Fruit fly (Drosophila melanogaster) whole organism, pupa: ENCODE data around the gene Cby.

Experiments used
- CG10348 ChIP-seq: fragments of 200-800 bp; sonication (Bioruptor generic); IDR thresholded peaks from 2 replicates; pipeline ENCODE4 v1.3.6; 2022; ENCODE audit warnings: missing biosample characterization, missing genetic modification characterization
- CG12605 ChIP-seq: fragments of 200-800 bp; sonication (Bioruptor generic); IDR thresholded peaks from 2 replicates; pipeline ENCODE4 v1.3.6; 2022; ENCODE audit warnings: missing biosample characterization, missing genetic modification characterization
- CG13204 ChIP-seq: fragments of 200-800 bp; sonication (Bioruptor generic); optimal IDR thresholded peaks from 2 replicates; lab custom pipeline; 2018; ENCODE audit warnings: missing biosample characterization, mild to moderate bottlenecking, missing genetic modification characterization, moderate library complexity
- CG14655 ChIP-seq: fragments of 200-800 bp; sonication (Bioruptor generic); optimal IDR thresholded peaks from 3 replicates; lab custom pipeline; 2017; ENCODE audit warnings: mild to moderate bottlenecking, missing biosample characterization, missing genetic modification reagents, missing genetic modification characterization
- CG15710 ChIP-seq: fragments of 200-800 bp; sonication (Bioruptor generic); optimal IDR thresholded peaks from 2 replicates; lab custom pipeline; 2018; ENCODE audit warnings: missing biosample characterization, mild to moderate bottlenecking, missing genetic modification characterization, moderate library complexity
- CG17806 ChIP-seq: fragments of 200-800 bp; sonication (Bioruptor generic); optimal IDR thresholded peaks from 2 replicates; lab custom pipeline; 2018; ENCODE audit warnings: missing biosample characterization, mild to moderate bottlenecking, missing genetic modification characterization, moderate library complexity
- CG32121 ChIP-seq: fragments of 200-800 bp; sonication (Bioruptor generic); IDR thresholded peaks from 2 replicates; pipeline ENCODE4 v1.3.6; 2022; ENCODE audit warnings: missing biosample characterization, missing genetic modification characterization
- CG34367 ChIP-seq: fragments of 200-800 bp; sonication (Bioruptor generic); optimal IDR thresholded peaks from 2 replicates; lab custom pipeline; 2018; ENCODE audit warnings: missing biosample characterization, mild to moderate bottlenecking, missing genetic modification characterization
- CG4496 ChIP-seq: fragments of 200-800 bp; sonication (Bioruptor generic); IDR thresholded peaks from 3 replicates; pipeline ENCODE4 v1.3.6; 2022; ENCODE audit warnings: missing biosample characterization, missing genetic modification characterization
- CG8159 ChIP-seq: fragments of 200-800 bp; sonication (Bioruptor generic); optimal IDR thresholded peaks from 3 replicates; lab custom pipeline; 2018; ENCODE audit warnings: missing biosample characterization, mild to moderate bottlenecking, missing genetic modification characterization, moderate library complexity
- CG8301 ChIP-seq: fragments of 200-800 bp; sonication (Bioruptor generic); optimal IDR thresholded peaks from 2 replicates; lab custom pipeline; 2018; ENCODE audit warnings: missing biosample characterization, mild to moderate bottlenecking, missing genetic modification characterization
- CG9948 ChIP-seq: fragments of 200-800 bp; sonication (Bioruptor generic); optimal IDR thresholded peaks from 2 replicates; lab custom pipeline; 2018; ENCODE audit warnings: missing biosample characterization, mild to moderate bottlenecking, missing genetic modification characterization, moderate library complexity
- D1 ChIP-seq: fragments of 200-800 bp; sonication (Bioruptor generic); optimal IDR thresholded peaks from 2 replicates; lab custom pipeline; 2018; ENCODE audit warnings: missing biosample characterization, mild to moderate bottlenecking, missing genetic modification characterization, moderate library complexity
- EcR ChIP-seq: fragments of 200-800 bp; sonication (Bioruptor generic); optimal IDR thresholded peaks from 3 replicates; lab custom pipeline; 2019; ENCODE audit warnings: missing biosample characterization, missing genetic modification characterization, mild to moderate bottlenecking, moderate library complexity, missing genetic modification reagents
- Ets98B ChIP-seq: fragments of 200-800 bp; sonication (Bioruptor generic); IDR thresholded peaks from 2 replicates; pipeline ENCODE4 v1.3.6; 2022; ENCODE audit warnings: missing biosample characterization, missing genetic modification characterization
- Pif1A ChIP-seq: fragments of 200-800 bp; sonication (Bioruptor generic); optimal IDR thresholded peaks from 3 replicates; lab custom pipeline; 2016; ENCODE audit warnings: missing biosample characterization, missing genetic modification characterization
- Pif1B ChIP-seq: fragments of 200-800 bp; sonication (Bioruptor generic); optimal IDR thresholded peaks from 3 replicates; lab custom pipeline; 2016; ENCODE audit warnings: missing biosample characterization, missing genetic modification characterization
- Snoo ChIP-seq: fragments of 200-800 bp; sonication (Bioruptor generic); optimal IDR thresholded peaks from 3 replicates; lab custom pipeline; 2017; ENCODE audit warnings: missing biosample characterization, mild to moderate bottlenecking, missing genetic modification characterization, inconsistent platforms
- fd96Ca ChIP-seq: fragments of 200-800 bp; sonication (Bioruptor generic); IDR thresholded peaks from 3 replicates; pipeline ENCODE4 v1.3.6; 2022; ENCODE audit warnings: missing biosample characterization, missing genetic modification characterization
- gl ChIP-seq: fragments of 200-800 bp; sonication (Bioruptor generic); optimal IDR thresholded peaks from 2 replicates; lab custom pipeline; 2018; ENCODE audit warnings: missing biosample characterization, mild to moderate bottlenecking, missing genetic modification characterization
- rn ChIP-seq: fragments of 200-800 bp; sonication (Bioruptor generic); IDR thresholded peaks from 2 replicates; pipeline ENCODE4 v1.3.6; 2022; ENCODE audit warnings: missing biosample characterization, missing genetic modification characterization

Cby gene

dm6 chr3R:21855469-21855826, 12.4 kb upstream of the Cby start:
- TF ChIP-seq fd96Ca (GFP tag; lab: Robert Waterston, UW) = peak; percentile 63; the same call in 2 of the 3 replicates
- TF ChIP-seq CG17806 (tag; lab: Kevin White, UChicago) = no peak
- no peak for TF ChIP-seq CG32121 (GFP tag; lab: Robert Waterston, UW)
- TF ChIP-seq CG9948 (tag; lab: Kevin White, UChicago) = no peak
- no peak for TF ChIP-seq CG8159 (tag; lab: Kevin White, UChicago)

dm6 chr3R:21856098-21856872, 11.5 kb upstream of the Cby start, which contains the start of gene glec:
glec (minus strand) TSS chr3R:21856266.
- TF ChIP-seq CG14655 (GFP tag; lab: Kevin White, UChicago) (peak; percentile 7), gl (tag; lab: Kevin White, UChicago) (peak; percentile 39), CG13204 (GFP tag; lab: Kevin White, UChicago) (peak; percentile 21), CG9948 (tag; lab: Kevin White, UChicago) (peak; percentile 11), Ets98B (GFP tag; lab: Robert Waterston, UW) (no peak; the same call in none of the 2 replicates), Snoo (tag; lab: Kevin White, UChicago) (peak; percentile 35), CG10348 (GFP tag; lab: Robert Waterston, UW) (no peak), CG8301 (tag; lab: Kevin White, UChicago) (no peak), fd96Ca (GFP tag; lab: Robert Waterston, UW) (peak; percentile 59; the same call in 2 of the 3 replicates), CG17806 (tag; lab: Kevin White, UChicago) (peak; percentile 9), CG12605 (GFP tag; lab: Robert Waterston, UW) (peak; percentile 70), CG32121 (GFP tag; lab: Robert Waterston, UW) (no peak), Pif1A (GFP tag; lab: Kevin White, UChicago) (peak; percentile 58), CG8159 (tag; lab: Kevin White, UChicago) (no peak), EcR (peak; percentile 58), Pif1B (GFP tag; lab: Kevin White, UChicago) (peak; percentile 34), CG4496 (GFP tag; lab: Robert Waterston, UW) (peak; percentile 55), CG34367 (tag; lab: Kevin White, UChicago) (no peak), rn (GFP tag; lab: Robert Waterston, UW) (no peak), CG15710 (tag; lab: Kevin White, UChicago) (peak; percentile 41)

DNA sequence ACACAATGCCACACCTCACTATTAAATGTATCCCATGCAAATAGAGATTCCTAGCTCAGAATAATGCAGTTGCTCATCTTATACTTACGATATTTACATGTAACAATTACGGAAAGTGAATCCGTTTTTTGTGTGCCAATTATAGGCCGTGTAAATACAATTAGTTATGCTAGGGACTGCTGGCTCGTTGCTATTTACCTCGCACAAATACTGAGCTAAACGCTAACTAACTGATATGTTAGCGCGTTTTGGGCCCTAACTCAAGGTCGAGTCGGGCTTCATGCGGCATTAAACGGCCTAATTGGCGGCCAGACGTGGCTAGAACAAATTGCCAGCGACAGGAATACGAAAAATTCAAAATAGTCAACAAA, 10.9 kb upstream of the Cby start:
- TF ChIP-seq Pif1B (GFP tag; lab: Kevin White, UChicago) (no peak), CG13204 (GFP tag; lab: Kevin White, UChicago) (no peak), CG4496 (GFP tag; lab: Robert Waterston, UW) (no peak), rn (GFP tag; lab: Robert Waterston, UW) (no peak), CG8159 (tag; lab: Kevin White, UChicago) (no peak), gl (tag; lab: Kevin White, UChicago) (no peak), Ets98B (GFP tag; lab: Robert Waterston, UW) (no peak), CG14655 (GFP tag; lab: Kevin White, UChicago) (no peak), Pif1A (GFP tag; lab: Kevin White, UChicago) (no peak), D1 (tag; lab: Kevin White, UChicago) (no peak), fd96Ca (GFP tag; lab: Robert Waterston, UW) (no peak), CG34367 (tag; lab: Kevin White, UChicago) (no peak), EcR (no peak), CG17806 (tag; lab: Kevin White, UChicago) (no peak), CG32121 (GFP tag; lab: Robert Waterston, UW) (no peak)

dm6 chr3R:21857509-21857908, 10.3 kb upstream of the Cby start:
- TF ChIP-seq CG9948 (tag; lab: Kevin White, UChicago) = no peak
- peak; percentile 30 for TF ChIP-seq CG8159 (tag; lab: Kevin White, UChicago)
- TF ChIP-seq CG14655 (GFP tag; lab: Kevin White, UChicago) = peak; percentile 0
- TF ChIP-seq, all 21 proteins: peak for 2

DNA sequence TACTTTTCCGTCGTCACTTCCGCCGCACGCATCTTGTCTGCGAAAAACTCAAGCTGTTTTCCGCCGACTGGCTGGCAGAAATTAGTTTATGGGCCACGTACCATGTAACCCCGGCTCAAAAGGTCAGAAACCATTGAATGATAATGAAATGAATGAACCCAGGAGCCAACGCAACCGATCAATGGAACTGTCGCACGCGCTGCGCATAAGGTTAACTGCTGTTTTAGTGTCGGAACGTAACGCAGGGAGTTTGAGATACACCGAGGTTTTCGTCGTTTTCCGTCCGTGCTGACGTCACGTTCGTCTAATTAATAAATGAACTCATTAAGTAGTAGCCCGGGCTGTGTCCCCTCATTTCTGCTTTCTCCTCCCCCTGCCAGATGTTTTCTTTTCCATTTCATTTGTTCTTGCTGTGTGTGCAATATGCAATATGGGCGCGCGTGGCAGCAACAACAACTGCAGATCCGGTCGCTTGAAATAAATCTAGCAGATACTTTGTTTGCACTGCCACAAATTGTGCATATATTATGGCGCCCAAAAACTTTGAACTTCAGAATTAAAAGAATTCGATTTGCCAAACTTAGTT, 9.4 kb upstream of the Cby start:
- TF ChIP-seq CG8159 (tag; lab: Kevin White, UChicago) (no peak), CG4496 (GFP tag; lab: Robert Waterston, UW) (no peak), gl (tag; lab: Kevin White, UChicago) (no peak), CG9948 (tag; lab: Kevin White, UChicago) (peak; percentile 8)

DNA sequence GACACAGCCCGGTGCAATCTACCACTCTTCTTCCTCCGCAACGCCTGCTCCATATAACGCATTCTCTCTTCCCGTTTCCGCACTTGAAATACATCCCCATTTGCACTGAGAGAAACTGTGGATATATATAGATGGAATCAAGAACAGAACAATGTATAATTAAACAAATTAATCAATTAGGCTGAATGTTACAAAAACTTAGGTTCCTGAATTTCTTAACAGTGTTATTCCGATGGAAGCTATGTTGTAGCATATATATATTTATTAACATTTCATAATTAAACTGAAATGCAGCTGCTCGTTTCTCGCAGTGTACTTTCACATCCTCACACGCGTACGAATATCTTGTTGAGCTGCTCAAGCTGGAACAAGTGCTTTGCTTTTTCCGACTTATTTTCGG, 8.3 kb upstream of the Cby start:
- peak; percentile 80 for TF ChIP-seq CG8301 (tag; lab: Kevin White, UChicago)
- peak; percentile 87 for TF ChIP-seq Pif1A (GFP tag; lab: Kevin White, UChicago)
- TF ChIP-seq CG13204 (GFP tag; lab: Kevin White, UChicago) = peak; percentile 61
- no peak for TF ChIP-seq CG10348 (GFP tag; lab: Robert Waterston, UW)
- TF ChIP-seq CG34367 (tag; lab: Kevin White, UChicago) = peak; percentile 70
- peak; percentile 84 for TF ChIP-seq CG15710 (tag; lab: Kevin White, UChicago)
- TF ChIP-seq rn (GFP tag; lab: Robert Waterston, UW) = peak; percentile 68; the same call in 1 of the 2 replicates
- peak; percentile 93 for TF ChIP-seq Snoo (tag; lab: Kevin White, UChicago)
- peak; percentile 28 for TF ChIP-seq gl (tag; lab: Kevin White, UChicago)
- peak; percentile 48; the same call in 1 of the 2 replicates for TF ChIP-seq CG32121 (GFP tag; lab: Robert Waterston, UW)
- TF ChIP-seq Pif1B (GFP tag; lab: Kevin White, UChicago) = peak; percentile 83
- peak; percentile 66 for TF ChIP-seq CG17806 (tag; lab: Kevin White, UChicago)
- TF ChIP-seq D1 (tag; lab: Kevin White, UChicago) = no peak
- 0 out of 3 replicates have a peak, but pooled peaks have one; percentile 29 for TF ChIP-seq fd96Ca (GFP tag; lab: Robert Waterston, UW)
- peak; percentile 72 for TF ChIP-seq CG14655 (GFP tag; lab: Kevin White, UChicago)
- peak; percentile 71 for TF ChIP-seq Ets98B (GFP tag; lab: Robert Waterston, UW)
- peak; percentile 74 for TF ChIP-seq CG9948 (tag; lab: Kevin White, UChicago)
- TF ChIP-seq CG12605 (GFP tag; lab: Robert Waterston, UW) = 0 out of 2 replicates have a peak, but pooled peaks have one; percentile 58
- TF ChIP-seq CG8159 (tag; lab: Kevin White, UChicago) = peak; percentile 85
- TF ChIP-seq EcR = peak; percentile 0
- peak; percentile 82 for TF ChIP-seq CG4496 (GFP tag; lab: Robert Waterston, UW)
